Fruit fly (Drosophila melanogaster): ENCODE results near the gene CG3176.

CG3176 gene

DNA sequence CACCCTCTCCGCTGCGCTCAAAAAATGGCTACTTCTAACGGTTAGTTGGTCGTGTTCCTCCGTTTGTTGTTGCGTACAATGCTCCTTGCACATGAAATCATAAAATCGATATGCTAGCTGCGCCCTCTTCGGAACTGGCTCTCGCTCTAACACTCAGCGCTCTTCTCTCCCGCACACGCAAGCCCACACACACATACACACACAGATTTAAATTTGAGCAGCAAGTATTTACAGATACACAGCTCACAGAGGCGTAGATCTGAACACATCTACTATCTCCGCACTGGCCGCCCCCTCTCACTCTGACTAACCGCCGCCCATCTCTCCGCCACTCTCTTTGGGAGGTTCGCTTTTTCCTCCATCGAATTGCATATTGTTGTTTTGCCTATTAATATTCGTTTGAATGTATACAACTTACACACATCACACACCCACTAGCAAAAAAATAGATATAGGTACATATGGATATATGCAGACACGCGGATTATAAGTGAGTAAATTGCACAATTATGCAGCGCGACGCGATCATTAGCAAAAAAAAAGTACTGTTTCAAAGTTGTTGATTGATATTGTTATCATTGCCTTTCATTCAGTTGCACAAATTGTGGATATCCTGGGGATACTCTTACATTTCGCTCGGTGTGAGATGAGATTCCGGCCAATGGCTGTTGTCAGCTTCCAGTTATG lies 40.8 kb downstream of the CG3176 start (continued):
- TF ChIP-seq CG15479 (GFP tag; optimal IDR thresholded peaks at IDR 0.05) = peak; percentile 89
- TF ChIP-seq MESR4 (GFP tag; optimal IDR thresholded peaks at IDR 0.05) = peak; percentile 27
- peak; percentile 66 for TF ChIP-seq kay (GFP tag; optimal IDR thresholded peaks at IDR 0.05)
- peak; percentile 77 for TF ChIP-seq CG12219 (GFP tag; optimal IDR thresholded peaks at IDR 0.05)
- TF ChIP-seq Hr51 (GFP tag; optimal IDR thresholded peaks at IDR 0.05) = peak; percentile 50 to 87
- TF ChIP-seq Ssrp (tag; optimal IDR thresholded peaks at IDR 0.05) = peak; percentile 26
- TF ChIP-seq ac (GFP tag; optimal IDR thresholded peaks at IDR 0.05) = no peak
- no peak for TF ChIP-seq CG2116 (GFP tag; optimal IDR thresholded peaks at IDR 0.05)
- TF ChIP-seq Atf-2 (GFP tag; optimal IDR thresholded peaks at IDR 0.05) = peak; percentile 81
- peak; percentile 29 for TF ChIP-seq Hmx (GFP tag; optimal IDR thresholded peaks at IDR 0.05)
- peak; percentile 79 for TF ChIP-seq repo (GFP tag; optimal IDR thresholded peaks at IDR 0.05)
- TF ChIP-seq slp2 (GFP tag; optimal IDR thresholded peaks at IDR 0.05) = peak; percentile 77
- TF ChIP-seq Dll (GFP tag; IDR thresholded peaks at IDR 0.05; ENCODE audit: partially characterized antibody) = no peak
- peak; percentile 60 for TF ChIP-seq CG10654 (GFP tag; optimal IDR thresholded peaks at IDR 0.05)
- TF ChIP-seq ara (GFP tag; IDR thresholded peaks at IDR 0.05) = peak; percentile 80
- peak; percentile 90 for TF ChIP-seq CG6175 (GFP tag; IDR thresholded peaks at IDR 0.05)
- no peak for TF ChIP-seq lov (optimal IDR thresholded peaks at IDR 0.05)
- TF ChIP-seq lov (GFP tag; IDR thresholded peaks at IDR 0.05) = 0 out of 3 replicates have a peak, but pooled peaks have one; percentile 62
- TF ChIP-seq CG3065 (GFP tag; optimal IDR thresholded peaks at IDR 0.05) = peak; percentile 8
- peak; percentile 94 for TF ChIP-seq zfh2 (GFP tag; optimal IDR thresholded peaks at IDR 0.05)
- peak; percentile 88 for TF ChIP-seq vfl (GFP tag; optimal IDR thresholded peaks at IDR 0.05)
- no peak for TF ChIP-seq Nf-YA (GFP tag; IDR thresholded peaks at IDR 0.05)
- peak; percentile 66 for TF ChIP-seq ewg (GFP tag; optimal IDR thresholded peaks at IDR 0.05)
- TF ChIP-seq CG4404 (GFP tag; IDR thresholded peaks at IDR 0.05) = peak; percentile 55; the same call in 1 of the 2 replicates
- peak; percentile 91 for TF ChIP-seq sens (GFP tag)
- peak; percentile 92 for TF ChIP-seq CG10543 (GFP tag; optimal IDR thresholded peaks at IDR 0.05)
- peak; percentile 52 for TF ChIP-seq CG4820 (GFP tag; optimal IDR thresholded peaks at IDR 0.05)
- TF ChIP-seq dmrt11E (tag; optimal IDR thresholded peaks at IDR 0.05) = peak; percentile 35
- TF ChIP-seq CG18764 (GFP tag; optimal IDR thresholded peaks at IDR 0.05) = peak; percentile 66
- TF ChIP-seq CG12104 (GFP tag; optimal IDR thresholded peaks at IDR 0.05) = peak; percentile 61
- TF ChIP-seq Rx (GFP tag; IDR thresholded peaks at IDR 0.05) = peak; percentile 71
- TF ChIP-seq crp (GFP tag; optimal IDR thresholded peaks at IDR 0.05) = peak in 1 of 2 experiments; percentile 6
- TF ChIP-seq CG4282 (GFP tag; optimal IDR thresholded peaks at IDR 0.05) = peak; percentile 75
- peak; percentile 67 for TF ChIP-seq CG10209 (GFP tag; optimal IDR thresholded peaks at IDR 0.05)
- peak; percentile 82 for TF ChIP-seq CG6765 (GFP tag; optimal IDR thresholded peaks at IDR 0.05)
- TF ChIP-seq grau (tag; optimal IDR thresholded peaks at IDR 0.05) = peak; percentile 80
- peak; percentile 10 for TF ChIP-seq CG18476 (GFP tag; optimal IDR thresholded peaks at IDR 0.05)
- peak; percentile 74 for TF ChIP-seq kni (GFP tag; optimal IDR thresholded peaks at IDR 0.05)
- peak; percentile 93 for TF ChIP-seq ash1 (GFP tag; optimal IDR thresholded peaks at IDR 0.05)
- peak; percentile 37 for TF ChIP-seq corto (GFP tag; optimal IDR thresholded peaks at IDR 0.05)
- TF ChIP-seq jigr1 (GFP tag; IDR thresholded peaks at IDR 0.05) = no peak
- TF ChIP-seq CG10321 (GFP tag; IDR thresholded peaks at IDR 0.05) = no peak
- TF ChIP-seq CG7987 (GFP tag; optimal IDR thresholded peaks at IDR 0.05) = peak; percentile 78
- peak; percentile 68 for TF ChIP-seq CG1024 (GFP tag; IDR thresholded peaks at IDR 0.05)
- TF ChIP-seq z (GFP tag; IDR thresholded peaks at IDR 0.05) = peak; percentile 59; the same call in 2 of the 3 replicates
- TF ChIP-seq Tbp (GFP tag; optimal IDR thresholded peaks at IDR 0.05) = no peak
- peak; percentile 57 for TF ChIP-seq CG1832 (GFP tag; optimal IDR thresholded peaks at IDR 0.05)
- TF ChIP-seq CG10147 (GFP tag; optimal IDR thresholded peaks at IDR 0.05) = peak; percentile 58
- TF ChIP-seq HLH4C (GFP tag; IDR thresholded peaks at IDR 0.05; ENCODE audit: partially characterized antibody) = no peak

Data from whole organism, embryonic.